Worm (Caenorhabditis elegans): Measurements from ENCODE around the gene F40F8.4.

Gene F40F8.4

DNA sequence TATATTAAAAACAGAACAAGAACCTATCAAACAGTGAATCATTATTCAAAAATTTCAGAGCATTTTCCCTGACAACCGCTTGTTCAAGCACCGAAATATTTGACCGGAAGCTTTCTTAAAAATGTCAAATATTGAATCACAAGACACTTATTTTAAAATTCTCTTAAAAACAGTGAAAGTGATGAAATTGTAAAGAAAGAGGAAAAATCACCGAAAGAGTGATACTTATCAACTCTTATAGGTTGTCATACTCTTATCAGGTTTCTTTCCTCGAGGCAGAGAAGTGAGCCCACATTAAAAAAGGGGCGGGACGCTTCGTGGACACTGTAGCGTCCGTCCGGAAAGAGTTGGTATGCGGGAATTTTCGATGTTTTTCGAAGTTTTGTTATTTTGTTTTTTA, 13.8 kb upstream of the F40F8.4 start:
- no peak for TF ChIP-seq unc-130 (GFP tag; optimal IDR thresholded peaks at IDR 0.05)
- TF ChIP-seq rpc-1 (optimal IDR thresholded peaks at IDR 0.05), result no peak
- no peak for TF ChIP-seq rpc-1 (tag; optimal IDR thresholded peaks at IDR 0.05)
- TF ChIP-seq gei-17 (GFP tag; optimal IDR thresholded peaks at IDR 0.05), result no peak
- peak; percentile 33; the same call in 1 of the 2 replicates for TF ChIP-seq cebp-1 (GFP tag; IDR thresholded peaks at IDR 0.05)
- peak; percentile 56 for TF ChIP-seq cebp-1 (tag; optimal IDR thresholded peaks at IDR 0.05)
- TF ChIP-seq ama-1 (optimal IDR thresholded peaks at IDR 0.05), result no peak
- TF ChIP-seq ama-1 (GFP tag; optimal IDR thresholded peaks at IDR 0.05), result no peak
- no peak for TF ChIP-seq F37B4.10 (GFP tag; IDR thresholded peaks at IDR 0.05)
- TF ChIP-seq B0035.1 (tag; optimal IDR thresholded peaks at IDR 0.05), result no peak
- peak; percentile 46 for TF ChIP-seq F23B12.7 (tag; optimal IDR thresholded peaks at IDR 0.05; ENCODE audit: insufficient read depth)
- no peak for TF ChIP-seq Y67H2A.10 (GFP tag; conservative IDR thresholded peaks at IDR 0.05)
- no peak for TF ChIP-seq lag-1 (GFP tag; IDR thresholded peaks at IDR 0.05)
- peak in 1 of 2 experiments; percentile 10 for TF ChIP-seq let-607 (tag; optimal IDR thresholded peaks at IDR 0.05)
- TF ChIP-seq rcor-1 (GFP tag; IDR thresholded peaks at IDR 0.05), result no peak
- no peak for TF ChIP-seq let-526 (GFP tag; IDR thresholded peaks at IDR 0.05)
- no peak for TF ChIP-seq hlh-12 (tag; optimal IDR thresholded peaks at IDR 0.05)
- peak; percentile 74 for TF ChIP-seq nhr-80 (tag; optimal IDR thresholded peaks at IDR 0.05)
- peak; percentile 19 for TF ChIP-seq tbp1 (GFP tag; optimal IDR thresholded peaks at IDR 0.05)
- peak; percentile 9 for TF ChIP-seq unc-62 (GFP tag; optimal IDR thresholded peaks at IDR 0.05)

DNA sequence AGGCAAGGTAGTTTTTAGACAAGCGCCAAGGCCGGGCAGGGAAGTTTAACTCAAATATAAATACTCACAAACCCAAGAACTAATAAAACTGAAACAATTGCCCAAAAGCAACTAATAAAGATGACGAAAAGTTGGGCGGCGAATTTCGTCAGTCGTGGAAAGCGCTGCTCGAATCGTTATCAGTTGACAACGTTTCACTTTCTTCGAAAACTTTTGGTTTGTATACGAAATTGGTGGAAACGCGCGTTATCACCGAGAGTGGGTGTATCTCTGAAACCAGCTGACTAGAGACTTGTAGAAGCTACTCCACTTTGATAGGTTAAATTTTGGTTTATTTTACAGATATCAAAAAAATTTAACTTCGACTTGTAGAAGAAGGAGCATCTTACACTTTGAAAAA, 13.0 kb upstream of the F40F8.4 start:
- TF ChIP-seq F37B4.10 (GFP tag; IDR thresholded peaks at IDR 0.05), result no peak
- no peak for TF ChIP-seq aptf-3 (GFP tag; IDR thresholded peaks at IDR 0.05)
- no peak for TF ChIP-seq ceh-91 (GFP tag; IDR thresholded peaks at IDR 0.05)
- TF ChIP-seq B0261.1 (tag; optimal IDR thresholded peaks at IDR 0.05), result no peak
- TF ChIP-seq Y67H2A.10 (GFP tag; conservative IDR thresholded peaks at IDR 0.05), result no peak
- TF ChIP-seq F57A8.1 (GFP tag; optimal IDR thresholded peaks at IDR 0.05), result no peak
- TF ChIP-seq ztf-18 (tag; optimal IDR thresholded peaks at IDR 0.05), result no peak
- TF ChIP-seq egrh-3 (GFP tag; IDR thresholded peaks at IDR 0.05), result no peak
- no peak for TF ChIP-seq akir-1 (GFP tag; optimal IDR thresholded peaks at IDR 0.05)
- TF ChIP-seq lin-35 (GFP tag; optimal IDR thresholded peaks at IDR 0.05), result no peak
- no peak for TF ChIP-seq him-1 (tag; optimal IDR thresholded peaks at IDR 0.05)
- no peak for TF ChIP-seq unc-62 (GFP tag; optimal IDR thresholded peaks at IDR 0.05)
- TF ChIP-seq nhr-80 (tag; optimal IDR thresholded peaks at IDR 0.05), result peak; percentile 60
- peak; percentile 31; the same call in 1 of the 2 replicates for TF ChIP-seq Y53G8AR.9 (GFP tag; conservative IDR thresholded peaks at IDR 0.05)
- no peak for TF ChIP-seq ztf-22 (GFP tag; optimal IDR thresholded peaks at IDR 0.05)
- no peak for TF ChIP-seq egl-44 (GFP tag; IDR thresholded peaks at IDR 0.05)
- TF ChIP-seq ekl-4 (GFP tag; IDR thresholded peaks at IDR 0.05), result no peak
- TF ChIP-seq ccch-3 (GFP tag; optimal IDR thresholded peaks at IDR 0.05), result no peak
- no peak for TF ChIP-seq F22D6.2 (tag; optimal IDR thresholded peaks at IDR 0.05)
- 0 out of 2 replicates have a peak, but pooled peaks have one; percentile 11 for TF ChIP-seq dox-1 (GFP tag; IDR thresholded peaks at IDR 0.05)
- no peak for TF ChIP-seq ztf-6 (GFP tag; IDR thresholded peaks at IDR 0.05)

ce11 chrII:11152495-11152894, 12.5 kb upstream of the F40F8.4 start, which contains the start of gene pqm-1:
Gene pqm-1, minus strand, starts transcription at chrII:11152595.
- TF ChIP-seq dox-1 (GFP tag; IDR thresholded peaks at IDR 0.05) (no peak), B0336.3 (GFP tag; IDR thresholded peaks at IDR 0.05) (no peak), cebp-2 (GFP tag; IDR thresholded peaks at IDR 0.05) (no peak), athp-1 (tag; optimal IDR thresholded peaks at IDR 0.05) (no peak), F39B2.1 (GFP tag; IDR thresholded peaks at IDR 0.05) (no peak), sptf-2 (GFP tag; optimal IDR thresholded peaks at IDR 0.05) (no peak), tlf-1 (GFP tag; optimal IDR thresholded peaks at IDR 0.05) (no peak), ztf-26 (tag; optimal IDR thresholded peaks at IDR 0.05) (no peak), ztf-25 (GFP tag; IDR thresholded peaks at IDR 0.05) (no peak)
